Worm (Caenorhabditis elegans) whole organism, L2 larva: ENCODE measurements around the gene Y57G11C.41.

Experiments
- C34F6.9 ChIP-seq: fragments of 150-350 bp; optimal IDR thresholded peaks from 2 replicates; lab custom pipeline; 2014; ENCODE audit warnings: missing biosample characterization, missing genetic modification characterization
- F13H6.1 ChIP-seq: sonication (generic microtip); optimal IDR thresholded peaks from 2 replicates; lab custom pipeline; 2016; ENCODE audit warnings: missing genetic modification characterization, missing compliant biosample characterization
- R02D3.7 ChIP-seq: fragments of 150-350 bp; optimal IDR thresholded peaks from 2 replicates; lab custom pipeline; 2014; ENCODE audit warnings: missing biosample characterization, missing genetic modification characterization
- Y55F3AM.14 ChIP-seq: fragments of 200-800 bp; sonication (Bioruptor generic); optimal IDR thresholded peaks from 2 replicates; lab custom pipeline; 2018; ENCODE audit warnings: mild to moderate bottlenecking, missing genetic modification characterization, missing compliant biosample characterization
- ZK546.5 ChIP-seq: sonication (generic microtip); optimal IDR thresholded peaks from 2 replicates; lab custom pipeline; 2017; ENCODE audit warnings: missing biosample characterization, missing genetic modification characterization
- alr-1 ChIP-seq: fragments of 150-350 bp; optimal IDR thresholded peaks from 2 replicates; lab custom pipeline; 2014; ENCODE audit warnings: missing biosample characterization, missing genetic modification characterization
- aly-2 ChIP-seq: fragments of 150-350 bp; optimal IDR thresholded peaks from 2 replicates; lab custom pipeline; 2014; ENCODE audit warnings: missing biosample characterization, missing genetic modification characterization
- ama-1 ChIP-seq: fragments of 150-350 bp; optimal IDR thresholded peaks from 2 replicates; lab custom pipeline; 2018; ENCODE audit warnings: inconsistent platforms
- blmp-1 ChIP-seq: sonication (generic microtip); optimal IDR thresholded peaks from 2 replicates; lab custom pipeline; 2017; ENCODE audit warnings: missing genetic modification characterization, mild to moderate bottlenecking, missing compliant biosample characterization, antibody characterized with exemption, moderate library complexity; ENCODE audit not compliant: insufficient read depth
- ceh-16 ChIP-seq: fragments of 150-350 bp; optimal IDR thresholded peaks from 2 replicates; lab custom pipeline; 2014; ENCODE audit warnings: missing biosample characterization, missing genetic modification characterization
- ceh-82 ChIP-seq: fragments of 150-350 bp; optimal IDR thresholded peaks from 2 replicates; lab custom pipeline; 2014; ENCODE audit warnings: missing biosample characterization, missing genetic modification characterization
- crh-2 ChIP-seq: sonication (generic microtip); optimal IDR thresholded peaks from 2 replicates; lab custom pipeline; 2017; ENCODE audit warnings: missing biosample characterization, missing genetic modification characterization
- dmd-4 ChIP-seq: sonication (generic microtip); optimal IDR thresholded peaks from 2 replicates; lab custom pipeline; 2017; ENCODE audit warnings: missing biosample characterization, missing genetic modification characterization
- egl-27 ChIP-seq: sonication (generic microtip); optimal IDR thresholded peaks from 3 replicates; lab custom pipeline; 2017; ENCODE audit warnings: missing biosample characterization, missing genetic modification reagents, missing genetic modification characterization
- elt-1 ChIP-seq: fragments of 150-350 bp; optimal IDR thresholded peaks from 2 replicates; lab custom pipeline; 2014; ENCODE audit warnings: missing biosample characterization, missing genetic modification characterization
- elt-3 ChIP-seq: sonication (generic microtip); optimal IDR thresholded peaks from 2 replicates; lab custom pipeline; 2017; ENCODE audit warnings: missing biosample characterization, missing genetic modification characterization
- fos-1 ChIP-seq: fragments of 150-350 bp; optimal IDR thresholded peaks from 2 replicates; lab custom pipeline; 2014; ENCODE audit warnings: missing biosample characterization, missing genetic modification characterization
- gmeb-1 ChIP-seq: fragments of 150-350 bp; optimal IDR thresholded peaks from 2 replicates; lab custom pipeline; 2014; ENCODE audit warnings: missing biosample characterization, missing genetic modification characterization
- lin-11 ChIP-seq: fragments of 150-350 bp; sonication (generic microtip); optimal IDR thresholded peaks from 2 replicates; lab custom pipeline; 2014; ENCODE audit warnings: missing biosample characterization, missing genetic modification characterization, inconsistent platforms, mixed read lengths
- lin-13 ChIP-seq: fragments of 150-350 bp; optimal IDR thresholded peaks from 2 replicates; lab custom pipeline; 2014; ENCODE audit warnings: missing biosample characterization, missing genetic modification reagents, missing genetic modification characterization
- lsy-2 ChIP-seq, 2 experiments: fragments of 150-350 bp in 1 of 2; sonication (generic microtip) in 1 of 2; optimal IDR thresholded peaks; 2 replicates each; lab custom pipeline; 2014 to 2017; ENCODE audit warnings: missing biosample characterization in 2 of 2, missing genetic modification characterization in 2 of 2
- mbf-1 ChIP-seq: sonication (generic microtip); optimal IDR thresholded peaks from 2 replicates; lab custom pipeline; 2017; ENCODE audit warnings: missing biosample characterization, missing genetic modification characterization
- nhr-10 ChIP-seq: sonication (generic microtip); optimal IDR thresholded peaks from 2 replicates; lab custom pipeline; 2017; ENCODE audit warnings: missing biosample characterization, missing genetic modification characterization
- nhr-11 ChIP-seq: fragments of 150-350 bp; optimal IDR thresholded peaks from 2 replicates; lab custom pipeline; 2014; ENCODE audit warnings: missing biosample characterization, missing genetic modification characterization
- nhr-12 ChIP-seq: fragments of 150-350 bp; optimal IDR thresholded peaks from 2 replicates; lab custom pipeline; 2014; ENCODE audit warnings: missing biosample characterization, missing genetic modification characterization
- nhr-129 ChIP-seq: fragments of 150-350 bp; optimal IDR thresholded peaks from 2 replicates; lab custom pipeline; 2014; ENCODE audit warnings: missing biosample characterization, missing genetic modification characterization
- nhr-23 ChIP-seq: fragments of 150-350 bp; optimal IDR thresholded peaks from 2 replicates; lab custom pipeline; 2014; ENCODE audit warnings: missing biosample characterization, missing genetic modification reagents, missing genetic modification characterization
- nhr-237 ChIP-seq: fragments of 150-350 bp; optimal IDR thresholded peaks from 2 replicates; lab custom pipeline; 2014; ENCODE audit warnings: missing biosample characterization, missing genetic modification characterization
- nhr-25 ChIP-seq: fragments of 150-350 bp; sonication (generic microtip); optimal IDR thresholded peaks from 3 replicates; lab custom pipeline; 2014; ENCODE audit warnings: missing biosample characterization, missing genetic modification characterization
- nhr-77 ChIP-seq: fragments of 150-350 bp; optimal IDR thresholded peaks from 2 replicates; lab custom pipeline; 2014; ENCODE audit warnings: missing biosample characterization, missing genetic modification characterization
- peb-1 ChIP-seq: fragments of 150-350 bp; optimal IDR thresholded peaks from 2 replicates; lab custom pipeline; 2014; ENCODE audit warnings: missing biosample characterization, missing genetic modification characterization
- sem-4 ChIP-seq: fragments of 150-350 bp; optimal IDR thresholded peaks from 2 replicates; lab custom pipeline; 2014; ENCODE audit warnings: missing biosample characterization, missing genetic modification reagents, missing genetic modification characterization
- skn-1 ChIP-seq: sonication (generic microtip); optimal IDR thresholded peaks from 2 replicates; lab custom pipeline; 2017; ENCODE audit warnings: missing biosample characterization, missing genetic modification characterization
- sma-3 ChIP-seq: sonication (generic microtip); optimal IDR thresholded peaks from 2 replicates; lab custom pipeline; 2016; ENCODE audit warnings: missing genetic modification reagents, missing genetic modification characterization, missing compliant biosample characterization
- sma-9 ChIP-seq, 2 experiments: fragments of 150-350 bp in 1 of 2; sonication (generic microtip) in 1 of 2; optimal IDR thresholded peaks; 2 replicates each; lab custom pipeline; 2014 to 2016; ENCODE audit warnings: missing genetic modification characterization in 2 of 2, mild to moderate bottlenecking in 1 of 2, missing biosample characterization in 1 of 2, missing compliant biosample characterization in 1 of 2, missing genetic modification reagents in 1 of 2, moderate library complexity in 1 of 2
- snpc-4 ChIP-seq: fragments of 150-350 bp; optimal IDR thresholded peaks from 2 replicates; lab custom pipeline; 2014; ENCODE audit warnings: missing biosample characterization, missing genetic modification characterization
- unc-39 ChIP-seq: fragments of 150-350 bp; optimal IDR thresholded peaks from 2 replicates; lab custom pipeline; 2014; ENCODE audit warnings: missing biosample characterization, missing genetic modification characterization
- unc-55 ChIP-seq: fragments of 150-350 bp; sonication (generic microtip); optimal IDR thresholded peaks from 3 replicates; lab custom pipeline; 2014; ENCODE audit warnings: missing biosample characterization, missing genetic modification reagents, missing genetic modification characterization
- unc-62 ChIP-seq: fragments of 150-350 bp; optimal IDR thresholded peaks from 2 replicates; lab custom pipeline; 2014; ENCODE audit warnings: missing biosample characterization, missing genetic modification reagents, missing genetic modification characterization
- zag-1 ChIP-seq: fragments of 150-350 bp; optimal IDR thresholded peaks from 2 replicates; lab custom pipeline; 2014; ENCODE audit warnings: missing biosample characterization, missing genetic modification characterization
- ztf-1 ChIP-seq: fragments of 200-800 bp; sonication (Bioruptor generic); conservative IDR thresholded peaks from 2 replicates; pipeline ENCODE4 v1.3.6; 2022; ENCODE audit warnings: missing genetic modification characterization, missing compliant biosample characterization
- ztf-11 ChIP-seq: sonication (generic microtip); optimal IDR thresholded peaks from 2 replicates; lab custom pipeline; 2017; ENCODE audit warnings: missing biosample characterization, missing genetic modification characterization
- ztf-4 ChIP-seq: fragments of 150-350 bp; optimal IDR thresholded peaks from 2 replicates; lab custom pipeline; 2014; ENCODE audit warnings: missing biosample characterization, missing genetic modification characterization

Gene Y57G11C.41

ce11 chrIV:14661370-14661769 is 44.8 kb downstream of the Y57G11C.41 start:
- peak; percentile 5 for TF ChIP-seq C34F6.9
- TF ChIP-seq sma-9 (GFP tag; optimal IDR thresholded peaks at IDR 0.05; lab: Kevin White, UChicago): no peak
- TF ChIP-seq sma-9 (tag; optimal IDR thresholded peaks at IDR 0.05; lab: Kevin White, UChicago): no peak
- TF ChIP-seq nhr-129 (tag; lab: Kevin White, UChicago): peak; percentile 35
- TF ChIP-seq elt-1 (tag; lab: Kevin White, UChicago): no peak
- no peak for TF ChIP-seq Y55F3AM.14
- TF ChIP-seq, all 48 proteins: peak for 2

- TF ChIP-seq elt-1 (tag; lab: Kevin White, UChicago) (no peak), sma-9 (GFP tag; optimal IDR thresholded peaks at IDR 0.05; lab: Kevin White, UChicago) (no peak), sma-9 (tag; optimal IDR thresholded peaks at IDR 0.05; lab: Kevin White, UChicago) (no peak), nhr-25 (tag; lab: Kevin White, UChicago) (no peak), crh-2 (tag; lab: Kevin White, UChicago) (no peak), ceh-16 (tag; lab: Kevin White, UChicago) (no peak), ZK546.5 (tag; lab: Kevin White, UChicago) (no peak), Y55F3AM.14 (no peak), zag-1 (tag; lab: Kevin White, UChicago) (no peak), fos-1 (tag; lab: Kevin White, UChicago) (no peak), aly-2 (no peak), lin-11 (tag; lab: Kevin White, UChicago) (no peak), nhr-10 (no peak), elt-3 (tag; lab: Kevin White, UChicago) (no peak), lin-13 (GFP tag; lab: Kevin White, UChicago) (no peak)
These were observed 47.3 kb downstream of the Y57G11C.41 start for ce11 chrIV:14658927-14659326.

ce11 chrIV:14658054-14658631 is 48.1 kb downstream of the Y57G11C.41 start, which contains the start of gene anoh-2:
anoh-2 (plus strand) TSS chrIV:14658308.
- TF ChIP-seq skn-1 (tag; lab: Kevin White, UChicago) (no peak), alr-1 (no peak), lin-11 (tag; lab: Kevin White, UChicago) (no peak), egl-27 (no peak), unc-39 (tag; lab: Kevin White, UChicago) (no peak), lin-13 (GFP tag; lab: Kevin White, UChicago) (no peak), ama-1 (lab: Kevin White, UChicago) (no peak), nhr-10 (no peak), dmd-4 (tag; lab: Kevin White, UChicago) (no peak), ztf-4 (no peak), blmp-1 (no peak), R02D3.7 (tag; lab: Kevin White, UChicago) (no peak), F13H6.1 (no peak), lsy-2 (tag; optimal IDR thresholded peaks at IDR 0.05; lab: Kevin White, UChicago) (no peak), nhr-11 (tag; lab: Kevin White, UChicago) (no peak), nhr-12 (tag; lab: Kevin White, UChicago) (no peak), mbf-1 (no peak), sma-3 (no peak), nhr-25 (tag; lab: Kevin White, UChicago) (no peak), ceh-16 (tag; lab: Kevin White, UChicago) (no peak)
- TF ChIP-seq, all 48 proteins: peak for 0

- TF ChIP-seq nhr-77 (tag; lab: Kevin White, UChicago) (no peak), F13H6.1 (no peak), ztf-1 (GFP tag; lab: Robert Waterston, UW) (no peak), egl-27 (no peak), elt-3 (tag; lab: Kevin White, UChicago) (no peak), R02D3.7 (tag; lab: Kevin White, UChicago) (no peak), C34F6.9 (peak; percentile 44), ceh-82 (tag; lab: Kevin White, UChicago) (no peak), nhr-237 (no peak), gmeb-1 (peak; percentile 37), lsy-2 (tag; optimal IDR thresholded peaks at IDR 0.05; lab: Kevin White, UChicago) (peak; percentile 64 to 94), nhr-129 (tag; lab: Kevin White, UChicago) (peak; percentile 63), ZK546.5 (tag; lab: Kevin White, UChicago) (no peak), sem-4 (tag; lab: Kevin White, UChicago) (no peak), alr-1 (no peak), snpc-4 (tag; lab: Kevin White, UChicago) (no peak), ztf-11 (no peak), fos-1 (tag; lab: Kevin White, UChicago) (no peak), skn-1 (tag; lab: Kevin White, UChicago) (no peak), unc-62 (GFP tag; lab: Kevin White, UChicago) (no peak), nhr-12 (tag; lab: Kevin White, UChicago) (no peak), unc-55 (GFP tag; lab: Kevin White, UChicago) (peak; percentile 32), peb-1 (tag; lab: Kevin White, UChicago) (no peak), blmp-1 (no peak), nhr-10 (no peak), crh-2 (tag; lab: Kevin White, UChicago) (no peak), ceh-16 (tag; lab: Kevin White, UChicago) (no peak), nhr-25 (tag; lab: Kevin White, UChicago) (no peak), nhr-23 (tag; lab: Kevin White, UChicago) (no peak)
These were observed 49.6 kb downstream of the Y57G11C.41 start, which contains the start of gene Y57G11C.33 for ce11 chrIV:14656573-14657129. Y57G11C.33 (plus strand) TSS chrIV:14657079.
